Fruit fly (Drosophila melanogaster): ENCODE data around the gene vri.

The vri gene

DNA sequence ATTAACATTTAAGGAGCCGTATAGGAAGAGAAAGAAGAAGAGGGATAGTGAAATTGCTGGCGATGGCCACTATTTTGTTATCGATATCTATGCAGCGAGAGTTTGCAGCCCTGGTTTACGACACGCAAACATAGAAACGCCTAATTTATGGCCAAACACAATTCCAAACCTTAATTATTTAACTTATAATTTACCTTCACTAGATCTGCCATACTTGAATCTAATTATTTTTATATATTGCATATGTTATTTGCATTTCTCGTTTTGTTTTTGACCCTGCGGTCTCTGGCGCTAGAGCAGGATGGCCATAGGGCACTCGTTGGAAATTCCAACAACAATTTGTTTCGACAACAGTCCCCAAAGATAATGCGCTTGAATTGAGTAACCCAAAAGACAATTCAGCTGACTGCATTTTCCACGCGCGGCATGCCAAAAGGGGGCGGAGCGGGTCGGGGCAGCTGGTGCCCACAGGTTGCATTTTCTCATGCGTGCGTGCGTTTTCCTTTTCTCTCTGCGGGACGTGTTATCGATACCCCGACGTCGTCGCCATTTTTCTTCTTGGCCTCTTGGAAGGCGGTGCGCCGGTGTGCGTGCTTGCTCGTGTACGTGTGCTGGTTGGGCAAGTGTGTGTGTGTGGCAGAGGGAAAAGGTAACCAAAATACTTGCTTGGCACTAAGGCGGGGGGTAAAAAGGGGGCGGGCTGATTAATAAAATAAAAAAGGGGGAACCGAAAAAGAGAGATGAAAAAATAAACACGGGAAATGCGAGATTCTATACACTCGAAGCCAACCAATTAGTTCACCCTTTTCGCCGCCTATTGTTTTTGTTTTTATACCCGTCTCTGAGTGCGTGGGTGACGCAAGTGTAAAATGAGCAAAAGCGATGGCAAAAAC, 36.5 kb downstream of the vri start (continued):
- TF ChIP-seq CG31365 (tag; optimal IDR thresholded peaks at IDR 0.05) (no peak), CG6272 (GFP tag; IDR thresholded peaks at IDR 0.05) (peak; percentile 36), pho (GFP tag; optimal IDR thresholded peaks at IDR 0.05) (no peak), Mrtf (GFP tag; IDR thresholded peaks at IDR 0.05) (peak; percentile 61; the same call in 2 of the 3 replicates), CG1024 (GFP tag; IDR thresholded peaks at IDR 0.05) (no peak), Fer2 (tag; optimal IDR thresholded peaks at IDR 0.05) (no peak), odd (GFP tag; optimal IDR thresholded peaks at IDR 0.05) (no peak), CG12942 (GFP tag; optimal IDR thresholded peaks at IDR 0.05) (peak; percentile 8), Pdp1 (GFP tag; optimal IDR thresholded peaks at IDR 0.05) (peak; percentile 56 to 59), amos (GFP tag; IDR thresholded peaks at IDR 0.05; ENCODE audit: partially characterized antibody) (peak; percentile 70), CG14441 (GFP tag; IDR thresholded peaks at IDR 0.05) (peak; percentile 81), CG6654 (GFP tag; optimal IDR thresholded peaks at IDR 0.05) (no peak), kay (GFP tag; optimal IDR thresholded peaks at IDR 0.05) (no peak), Hey (tag; optimal IDR thresholded peaks at IDR 0.05) (no peak), knrl (GFP tag; IDR thresholded peaks at IDR 0.05; ENCODE audit: partially characterized antibody) (peak; percentile 76), CG7372 (GFP tag; IDR thresholded peaks at IDR 0.05) (0 out of 2 replicates have a peak, but pooled peaks have one; percentile 6), Antp (GFP tag; optimal IDR thresholded peaks at IDR 0.05) (peak; percentile 41), CG5180 (GFP tag; optimal IDR thresholded peaks at IDR 0.05) (no peak), nau (GFP tag; optimal IDR thresholded peaks at IDR 0.05) (no peak), tx (GFP tag; optimal IDR thresholded peaks at IDR 0.05) (no peak), oc (tag; optimal IDR thresholded peaks at IDR 0.05) (no peak), toy (GFP tag; IDR thresholded peaks at IDR 0.05) (no peak), HHEX (GFP tag; optimal IDR thresholded peaks at IDR 0.05) (no peak), CG7786 (GFP tag; optimal IDR thresholded peaks at IDR 0.05) (peak; percentile 42), Eip74EF (GFP tag; optimal IDR thresholded peaks at IDR 0.05) (no peak), CG9932 (GFP tag; IDR thresholded peaks at IDR 0.05) (peak; percentile 76), Dek (tag; optimal IDR thresholded peaks at IDR 0.05) (no peak), D (optimal IDR thresholded peaks at IDR 0.05) (no peak), D (GFP tag; optimal IDR thresholded peaks at IDR 0.05) (peak; percentile 8)

DNA sequence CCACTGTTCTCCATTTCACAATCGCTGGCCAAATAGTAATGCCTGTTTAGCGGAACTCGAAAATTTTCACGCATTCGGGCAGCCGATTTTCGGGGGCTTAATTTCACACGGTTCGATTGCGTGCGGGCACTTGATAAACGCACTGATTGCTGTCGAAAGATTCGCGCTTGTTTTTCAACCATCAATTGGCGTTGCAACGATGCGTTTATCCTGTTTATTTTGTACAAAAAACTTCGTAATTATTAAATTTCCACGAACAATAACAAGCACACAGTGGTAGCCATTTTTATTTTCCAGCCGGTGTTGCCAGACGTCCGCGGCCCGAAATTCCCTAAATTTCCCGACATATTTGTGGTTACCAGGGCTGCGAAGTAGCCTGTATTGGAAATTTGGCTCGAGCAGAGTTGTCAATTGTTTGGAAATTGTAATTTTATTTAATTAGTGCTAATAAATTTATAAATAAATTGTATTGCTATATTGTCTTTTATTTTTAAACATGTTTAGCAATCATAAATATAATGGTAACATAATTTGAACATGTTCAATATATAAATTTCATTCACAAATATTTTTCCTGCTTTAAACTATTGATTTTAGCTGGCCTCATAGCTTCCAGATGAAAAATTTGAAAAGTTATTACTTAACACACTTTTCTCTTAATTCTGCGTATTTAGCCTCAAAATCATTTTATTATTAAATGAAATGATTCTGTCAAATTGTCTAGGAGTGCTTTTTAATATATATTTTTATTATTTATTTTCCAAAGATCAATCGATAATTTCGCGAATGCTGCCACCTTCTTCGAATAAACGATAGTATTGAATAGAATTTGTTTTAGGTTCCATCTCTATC, 37.9 kb downstream of the vri start, which contains the start of the genes Ncoa6 and cype:
TSS of gene Ncoa6 (minus strand) at position 270 of the 852 bp plus-strand sequence.
TSS of gene cype (plus strand) at position 814 of the 852 bp plus-strand sequence.
- TF ChIP-seq CG34224 (GFP tag; IDR thresholded peaks at IDR 0.05; ENCODE audit: partially characterized antibody) (peak; percentile 81), Six4 (GFP tag; optimal IDR thresholded peaks at IDR 0.05) (peak; percentile 8), Ets97D (GFP tag; optimal IDR thresholded peaks at IDR 0.05) (peak; percentile 79), rib (GFP tag; IDR thresholded peaks at IDR 0.05) (no peak), Chrac-16 (GFP tag; optimal IDR thresholded peaks at IDR 0.05) (peak; percentile 21), CG3838 (GFP tag; optimal IDR thresholded peaks at IDR 0.05) (no peak), CG10431 (GFP tag; optimal IDR thresholded peaks at IDR 0.05) (peak; percentile 12), CG17829 (tag; optimal IDR thresholded peaks at IDR 0.05) (peak; percentile 51), unc-4 (GFP tag; IDR thresholded peaks at IDR 0.05; ENCODE audit: partially characterized antibody) (peak; percentile 81), CG42726 (GFP tag; IDR thresholded peaks at IDR 0.05; ENCODE audit: partially characterized antibody) (peak; percentile 88), Scr (GFP tag; IDR thresholded peaks at IDR 0.05; ENCODE audit: partially characterized antibody) (peak; percentile 85), CG16815 (GFP tag; optimal IDR thresholded peaks at IDR 0.05) (peak; percentile 31), CG17359 (tag; optimal IDR thresholded peaks at IDR 0.05) (peak; percentile 45), emc (GFP tag; optimal IDR thresholded peaks at IDR 0.05) (no peak), CG11504 (tag; optimal IDR thresholded peaks at IDR 0.05) (peak; percentile 69), fd64A (GFP tag; optimal IDR thresholded peaks at IDR 0.05) (no peak), CG2116 (GFP tag; optimal IDR thresholded peaks at IDR 0.05) (peak; percentile 51), CG11085 (GFP tag; IDR thresholded peaks at IDR 0.05) (peak; percentile 40; the same call in 1 of the 2 replicates)

All from whole organism, embryonic.